Worm (Caenorhabditis elegans): ENCODE results near the gene dyn-1.

DNA sequence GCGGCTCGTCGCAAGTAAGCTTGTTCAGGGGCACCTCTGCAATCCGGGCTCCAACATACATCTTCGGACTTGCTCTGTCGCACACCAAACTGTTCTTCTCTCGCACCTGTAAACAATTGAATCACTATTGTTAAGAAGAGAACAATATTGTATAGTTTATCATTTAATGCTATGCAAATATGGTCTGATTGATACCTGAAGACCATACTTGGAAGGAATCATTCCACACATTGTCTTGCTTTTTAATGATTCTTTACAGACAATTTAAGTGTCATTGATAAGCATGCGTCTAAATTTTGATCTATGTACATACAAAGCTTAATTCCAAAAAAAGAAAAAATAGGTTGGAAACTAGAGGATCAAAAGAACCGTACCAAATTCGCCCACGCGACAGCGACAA lies 21.7 kb upstream of the dyn-1 start:
- TF ChIP-seq mep-1 (tag; optimal IDR thresholded peaks at IDR 0.05) (no peak), lin-1 (GFP tag; IDR thresholded peaks at IDR 0.05) (no peak), dmd-8 (GFP tag; IDR thresholded peaks at IDR 0.05) (no peak), Y105C5A.15 (GFP tag; IDR thresholded peaks at IDR 0.05) (no peak), T26A8.4 (GFP tag; IDR thresholded peaks at IDR 0.05) (no peak)
